Worm (Caenorhabditis elegans) whole organism, early embryonic: Measurements from ENCODE around the gene F52E1.5.

Source experiments
- ets-7 ChIP-seq: sonication (generic microtip); optimal IDR thresholded peaks from 2 replicates; lab custom pipeline; 2016; ENCODE audit warnings: missing genotype, missing genetic modification characterization, missing compliant biosample characterization
- hmbx-1 ChIP-seq: sonication (generic microtip); optimal IDR thresholded peaks from 2 replicates; lab custom pipeline; 2016; ENCODE audit warnings: mild to moderate bottlenecking, missing genetic modification characterization, missing compliant biosample characterization

ce11 chrV:8424840-8425814 lies 45.8 kb downstream of the F52E1.5 start:
- TF ChIP-seq hmbx-1 (tag; lab: Kevin White, UChicago), result no peak
- TF ChIP-seq ets-7 (tag; lab: Kevin White, UChicago), result no peak
